Fruit fly (Drosophila melanogaster) whole organism, embryonic: ENCODE measurements around the gene ebd1.

Source experiments
- Asciz ChIP-seq: fragments of 200-800 bp; sonication (Bioruptor generic); optimal IDR thresholded peaks from 2 replicates; lab custom pipeline; 2017; ENCODE audit warnings: missing biosample characterization, mild to moderate bottlenecking, missing genetic modification characterization, missing genetic modification reagents
- Blimp-1 ChIP-seq: fragments of 200-800 bp; sonication (Bioruptor generic); optimal IDR thresholded peaks from 3 replicates; lab custom pipeline; 2018; ENCODE audit warnings: missing biosample characterization, missing genetic modification characterization, mild to moderate bottlenecking, moderate library complexity, missing genetic modification reagents
- CG10274 ChIP-seq: fragments of 200-800 bp; sonication (Bioruptor generic); optimal IDR thresholded peaks from 3 replicates; lab custom pipeline; 2017; ENCODE audit warnings: missing biosample characterization, mild to moderate bottlenecking, missing genetic modification characterization
- CG10979 ChIP-seq: fragments of 200-800 bp; sonication (Bioruptor generic); optimal IDR thresholded peaks from 2 replicates; lab custom pipeline; 2018; ENCODE audit warnings: missing biosample characterization, mild to moderate bottlenecking, missing genetic modification characterization, moderate library complexity
- CG11085 ChIP-seq: fragments of 200-800 bp; sonication (Bioruptor generic); IDR thresholded peaks from 2 replicates; pipeline ENCODE4 v1.3.6; 2022; ENCODE audit warnings: missing biosample characterization, missing genetic modification characterization
- CG11398 ChIP-seq: fragments of 200-800 bp; sonication (Bioruptor generic); optimal IDR thresholded peaks from 2 replicates; lab custom pipeline; 2016; ENCODE audit warnings: missing biosample characterization, missing genetic modification characterization
- CG11560 ChIP-seq: fragments of 200-800 bp; sonication (Bioruptor generic); IDR thresholded peaks from 3 replicates; pipeline ENCODE4 v1.3.6; 2022; ENCODE audit warnings: missing biosample characterization, missing genetic modification characterization
- CG12236 ChIP-seq: fragments of 200-800 bp; sonication (Bioruptor generic); optimal IDR thresholded peaks from 2 replicates; lab custom pipeline; 2016; ENCODE audit warnings: missing biosample characterization, missing genetic modification characterization
- CG13296 ChIP-seq: fragments of 200-800 bp; sonication (Bioruptor generic); optimal IDR thresholded peaks from 3 replicates; lab custom pipeline; 2018; ENCODE audit warnings: missing biosample characterization, mild to moderate bottlenecking, missing genetic modification characterization
- CG13424 ChIP-seq: fragments of 200-800 bp; sonication (Bioruptor generic); optimal IDR thresholded peaks from 2 replicates; lab custom pipeline; 2019; ENCODE audit warnings: missing biosample characterization, mild to moderate bottlenecking, missing genetic modification characterization, moderate library complexity
- CG13894 ChIP-seq: fragments of 200-800 bp; sonication (Bioruptor generic); optimal IDR thresholded peaks from 3 replicates; lab custom pipeline; 2018; ENCODE audit warnings: missing biosample characterization, mild to moderate bottlenecking, missing genetic modification characterization, moderate library complexity
- CG17829 ChIP-seq: fragments of 200-800 bp; optimal IDR thresholded peaks from 2 replicates; lab custom pipeline; 2019; ENCODE audit warnings: missing biosample characterization, mild to moderate bottlenecking, missing genetic modification characterization, moderate library complexity
- CG1832 ChIP-seq: fragments of 200-800 bp; sonication (Bioruptor generic); optimal IDR thresholded peaks from 2 replicates; lab custom pipeline; 2017; ENCODE audit warnings: missing biosample characterization, mild to moderate bottlenecking, missing genetic modification characterization, inconsistent platforms
- CG30403 ChIP-seq: fragments of 200-800 bp; sonication (Bioruptor generic); optimal IDR thresholded peaks from 3 replicates; lab custom pipeline; 2016; ENCODE audit warnings: missing biosample characterization, missing genetic modification characterization
- CG4820 ChIP-seq: fragments of 200-800 bp; sonication (Bioruptor generic); optimal IDR thresholded peaks from 3 replicates; lab custom pipeline; 2016; ENCODE audit warnings: missing biosample characterization, missing genetic modification characterization
- CG7556 ChIP-seq: fragments of 200-800 bp; sonication (Bioruptor generic); optimal IDR thresholded peaks from 2 replicates; lab custom pipeline; 2017; ENCODE audit warnings: missing biosample characterization, mild to moderate bottlenecking, missing genetic modification characterization
- CG9437 ChIP-seq: fragments of 200-800 bp; sonication (Bioruptor generic); optimal IDR thresholded peaks from 2 replicates; lab custom pipeline; 2018; ENCODE audit warnings: missing biosample characterization, mild to moderate bottlenecking, missing genetic modification characterization
- CG9817 ChIP-seq: fragments of 200-800 bp; sonication (Bioruptor generic); optimal IDR thresholded peaks from 2 replicates; lab custom pipeline; 2018; ENCODE audit warnings: missing biosample characterization, mild to moderate bottlenecking, missing genetic modification characterization, moderate library complexity
- Camta ChIP-seq: fragments of 200-800 bp; sonication (Bioruptor generic); optimal IDR thresholded peaks from 2 replicates; lab custom pipeline; 2016; ENCODE audit warnings: missing biosample characterization, missing genetic modification characterization
- Doc3 ChIP-seq: fragments of 200-800 bp; sonication (Bioruptor generic); IDR thresholded peaks from 3 replicates; pipeline ENCODE4 v1.3.6; 2022; ENCODE audit warnings: missing biosample characterization, missing genetic modification characterization; ENCODE audit not compliant: partially characterized antibody
- Eip74EF ChIP-seq, 2 experiments: fragments of 200-800 bp in 1 of 2; fragments of >200 bp in 1 of 2; sonication (Bioruptor generic) in 1 of 2; optimal IDR thresholded peaks; 2 replicates each; lab custom pipeline; 2017 to 2019; ENCODE audit warnings: missing biosample characterization in 2 of 2, missing genetic modification characterization in 2 of 2, mild to moderate bottlenecking in 1 of 2, moderate library complexity in 1 of 2
- Hmr ChIP-seq: fragments of 200-800 bp; sonication (Bioruptor generic); optimal IDR thresholded peaks from 3 replicates; lab custom pipeline; 2017; ENCODE audit warnings: mild to moderate bottlenecking, missing biosample characterization, missing genetic modification reagents, missing genetic modification characterization
- Hmx ChIP-seq: fragments of 200-800 bp; sonication (Bioruptor generic); optimal IDR thresholded peaks from 2 replicates; lab custom pipeline; 2016; ENCODE audit warnings: missing biosample characterization, missing genetic modification characterization
- Hr78 ChIP-seq, 2 experiments: fragments of 200-800 bp in 1 of 2; fragments of >200 bp in 1 of 2; sonication (Bioruptor generic) in 1 of 2; optimal IDR thresholded peaks; 2 replicates each; lab custom pipeline; 2017 to 2019; ENCODE audit warnings: missing biosample characterization in 2 of 2, missing genetic modification characterization in 2 of 2, mild to moderate bottlenecking in 1 of 2, moderate library complexity in 1 of 2
- Hsf ChIP-seq: fragments of 200-800 bp; sonication (Bioruptor generic); optimal IDR thresholded peaks from 3 replicates; lab custom pipeline; 2016; ENCODE audit warnings: missing biosample characterization, missing genetic modification characterization
- Mad ChIP-seq: fragments of 200-800 bp; sonication (Bioruptor generic); optimal IDR thresholded peaks from 2 replicates; lab custom pipeline; 2016; ENCODE audit warnings: missing biosample characterization, missing genetic modification characterization
- NFAT ChIP-seq: fragments of 200-800 bp; sonication (Bioruptor generic); IDR thresholded peaks from 2 replicates; pipeline ENCODE4 v1.3.6; 2022; ENCODE audit warnings: missing biosample characterization, missing genetic modification characterization
- NK7.1 ChIP-seq: fragments of 200-800 bp; sonication (Bioruptor generic); optimal IDR thresholded peaks from 3 replicates; lab custom pipeline; 2016; ENCODE audit warnings: missing biosample characterization, missing genetic modification characterization
- NfI ChIP-seq: fragments of 200-800 bp; sonication (Bioruptor generic); optimal IDR thresholded peaks from 3 replicates; lab custom pipeline; 2018; ENCODE audit warnings: missing biosample characterization, mild to moderate bottlenecking, missing genetic modification characterization, moderate library complexity
- Optix ChIP-seq: fragments of 200-800 bp; sonication (Bioruptor generic); IDR thresholded peaks from 3 replicates; pipeline ENCODE4 v1.3.6; 2022; ENCODE audit warnings: missing biosample characterization, missing genetic modification characterization
- Sin3A ChIP-seq: fragments of >200 bp; optimal IDR thresholded peaks from 2 replicates; lab custom pipeline; 2018
- aop ChIP-seq: fragments of 200-800 bp; sonication (Bioruptor generic); IDR thresholded peaks from 2 replicates; pipeline ENCODE4 v1.3.6; 2022; ENCODE audit warnings: missing biosample characterization, missing genetic modification characterization
- caup ChIP-seq: fragments of 200-800 bp; sonication (Bioruptor generic); optimal IDR thresholded peaks from 3 replicates; lab custom pipeline; 2017; ENCODE audit warnings: missing biosample characterization, mild to moderate bottlenecking, missing genetic modification characterization, moderate library complexity; ENCODE audit not compliant: severe bottlenecking
- chm ChIP-seq: fragments of 200-800 bp; sonication (Bioruptor generic); IDR thresholded peaks from 2 replicates; pipeline ENCODE4 v1.3.6; 2022; ENCODE audit warnings: missing biosample characterization, missing genetic modification characterization
- crc ChIP-seq: fragments of 200-800 bp; sonication (Bioruptor generic); optimal IDR thresholded peaks from 2 replicates; lab custom pipeline; 2016; ENCODE audit warnings: missing biosample characterization, missing genetic modification characterization
- disco-r ChIP-seq: fragments of 200-800 bp; sonication (Bioruptor generic); optimal IDR thresholded peaks from 2 replicates; lab custom pipeline; 2016; ENCODE audit warnings: missing biosample characterization, missing genetic modification characterization
- en ChIP-seq: fragments of 200-800 bp; sonication (Bioruptor generic); optimal IDR thresholded peaks from 2 replicates; lab custom pipeline; 2016; ENCODE audit warnings: missing biosample characterization, missing genetic modification characterization
- eyg ChIP-seq: fragments of 200-800 bp; sonication (Bioruptor generic); optimal IDR thresholded peaks from 3 replicates; lab custom pipeline; 2016; ENCODE audit warnings: missing biosample characterization, missing genetic modification characterization
- gcm2 ChIP-seq: fragments of 200-800 bp; sonication (Bioruptor generic); optimal IDR thresholded peaks from 2 replicates; lab custom pipeline; 2016; ENCODE audit warnings: missing biosample characterization, missing genetic modification characterization
- lola ChIP-seq, 3 experiments: fragments of >200 bp in 2 of 3; fragments of 200-800 bp in 1 of 3; sonication (Bioruptor generic) in 1 of 3; optimal IDR thresholded peaks; 2 replicates each; lab custom pipeline; 2017 to 2019; ENCODE audit warnings: missing biosample characterization in 3 of 3, missing genetic modification characterization in 3 of 3, mild to moderate bottlenecking in 1 of 3, moderate library complexity in 1 of 3
- maf-S ChIP-seq: fragments of 200-800 bp; sonication (Bioruptor generic); optimal IDR thresholded peaks from 2 replicates; lab custom pipeline; 2016; ENCODE audit warnings: missing biosample characterization, missing genetic modification characterization
- prd ChIP-seq, 3 experiments: fragments of >200 bp in 2 of 3; fragments of 200-800 bp in 1 of 3; sonication (Bioruptor generic) in 1 of 3; optimal IDR thresholded peaks in 2 of 3; IDR thresholded peaks in 1 of 3; 2 replicates in 2 of 3; 3 replicates in 1 of 3; pipeline versions ENCODE4 v1.3.6 to Lab custom; 2017 to 2022; ENCODE audit warnings: missing biosample characterization in 1 of 3, missing genetic modification characterization in 1 of 3
- pros ChIP-seq: fragments of 200-800 bp; sonication (Bioruptor generic); optimal IDR thresholded peaks from 3 replicates; lab custom pipeline; 2019; ENCODE audit warnings: missing biosample characterization, mild to moderate bottlenecking, missing genetic modification characterization, moderate library complexity
- ranshi ChIP-seq: fragments of 200-800 bp; sonication (Bioruptor generic); IDR thresholded peaks from 2 replicates; pipeline ENCODE4 v1.3.6; 2022; ENCODE audit warnings: missing biosample characterization, missing genetic modification characterization
- sima ChIP-seq: fragments of 200-800 bp; sonication (Bioruptor generic); optimal IDR thresholded peaks from 2 replicates; lab custom pipeline; 2016; ENCODE audit warnings: missing biosample characterization, missing genetic modification characterization
- stwl ChIP-seq: fragments of 200-800 bp; sonication (Bioruptor generic); optimal IDR thresholded peaks from 3 replicates; lab custom pipeline; 2018; ENCODE audit warnings: missing biosample characterization, mild to moderate bottlenecking, missing genetic modification characterization, moderate library complexity
- yki ChIP-seq: fragments of >200 bp; optimal IDR thresholded peaks from 3 replicates; lab custom pipeline; 2018
- zen2 ChIP-seq: fragments of 200-800 bp; sonication (Bioruptor generic); IDR thresholded peaks from 3 replicates; pipeline ENCODE4 v1.3.6; 2022; ENCODE audit warnings: missing biosample characterization, missing genetic modification characterization; ENCODE audit not compliant: partially characterized antibody
- zf30C ChIP-seq: fragments of 200-800 bp; sonication (Bioruptor generic); optimal IDR thresholded peaks from 3 replicates; lab custom pipeline; 2018; ENCODE audit warnings: missing biosample characterization, mild to moderate bottlenecking, missing genetic modification characterization

Gene ebd1

dm6 chr3L:635529-635928, 49.8 kb downstream of the ebd1 start (continued):
- TF ChIP-seq CG13296 (GFP tag; lab: Kevin White, UChicago) (no peak), CG11560 (tag; lab: Robert Waterston, UW) (no peak)

DNA sequence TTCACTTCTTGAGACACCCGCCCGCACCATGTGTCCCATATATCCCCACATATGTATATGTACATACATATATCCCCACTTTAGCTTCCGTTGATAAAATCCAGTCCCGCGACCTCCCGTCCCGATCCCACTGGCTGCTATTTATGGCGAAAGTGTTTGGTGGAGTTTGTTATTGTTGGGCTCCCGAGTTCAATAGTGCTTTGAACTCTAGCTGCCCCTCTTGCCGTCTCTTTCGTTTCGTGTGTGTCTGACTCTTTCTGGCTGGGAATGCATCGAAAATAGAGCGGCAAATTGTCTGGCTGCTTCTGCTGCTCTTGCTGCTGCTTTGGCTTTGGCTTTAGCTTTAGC, 50.4 kb downstream of the ebd1 start:
- no peak for TF ChIP-seq en
- TF ChIP-seq Camta (GFP tag; lab: Kevin White, UChicago), result no peak
- TF ChIP-seq CG13424 (tag; lab: Kevin White, UChicago), result no peak
- TF ChIP-seq CG9437 (GFP tag; lab: Kevin White, UChicago), result no peak
- no peak for TF ChIP-seq CG11085 (GFP tag; lab: Robert Waterston, UW)
- TF ChIP-seq NK7.1 (GFP tag; lab: Kevin White, UChicago), result no peak
- peak; percentile 85 for TF ChIP-seq Blimp-1 (GFP tag; lab: Kevin White, UChicago)
- no peak for TF ChIP-seq Hmr
- TF ChIP-seq prd (optimal IDR thresholded peaks at IDR 0.05; lab: Kevin White, UChicago), result no peak
- TF ChIP-seq prd (GFP tag; IDR thresholded peaks at IDR 0.05; lab: Robert Waterston, UW), result no peak
- TF ChIP-seq disco-r, result no peak
- no peak for TF ChIP-seq CG13296 (GFP tag; lab: Kevin White, UChicago)
- TF ChIP-seq ranshi, result no peak
- TF ChIP-seq aop (GFP tag; lab: Robert Waterston, UW), result 0 out of 2 replicates have a peak, but pooled peaks have one; percentile 2
- peak in 1 of 2 experiments; percentile 96 for TF ChIP-seq Hr78 (GFP tag; optimal IDR thresholded peaks at IDR 0.05; lab: Kevin White, UChicago)
- TF ChIP-seq yki (lab: Kevin White, UChicago), result no peak
- TF ChIP-seq NfI, result no peak
- no peak for TF ChIP-seq Optix (GFP tag; lab: Robert Waterston, UW)
- no peak for TF ChIP-seq lola (GFP tag; optimal IDR thresholded peaks at IDR 0.05; lab: Kevin White, UChicago)
- no peak for TF ChIP-seq Hsf (GFP tag; lab: Kevin White, UChicago)
- no peak for TF ChIP-seq CG10274 (GFP tag; lab: Kevin White, UChicago)
- TF ChIP-seq CG10979 (tag; lab: Kevin White, UChicago), result no peak
- TF ChIP-seq crc (GFP tag; lab: Kevin White, UChicago), result no peak
- no peak for TF ChIP-seq eyg (GFP tag; lab: Kevin White, UChicago)
- peak; percentile 17 for TF ChIP-seq pros (GFP tag; lab: Kevin White, UChicago)
- no peak for TF ChIP-seq CG30403
- TF ChIP-seq gcm2, result no peak
- TF ChIP-seq Hmx, result no peak
- TF ChIP-seq CG4820 (GFP tag; lab: Kevin White, UChicago), result no peak
- no peak for TF ChIP-seq stwl
- TF ChIP-seq NFAT, result no peak
- TF ChIP-seq CG13894 (tag; lab: Kevin White, UChicago), result no peak
- TF ChIP-seq CG7556, result peak; percentile 32
- TF ChIP-seq zen2 (GFP tag; lab: Robert Waterston, UW), result no peak
- TF ChIP-seq Mad, result no peak
- peak in 1 of 2 experiments; percentile 16 for TF ChIP-seq Eip74EF (GFP tag; optimal IDR thresholded peaks at IDR 0.05; lab: Kevin White, UChicago)
- no peak for TF ChIP-seq Asciz (GFP tag; lab: Kevin White, UChicago)
- TF ChIP-seq CG9817 (tag; lab: Kevin White, UChicago), result no peak
- TF ChIP-seq zf30C, result no peak
- TF ChIP-seq sima, result no peak
- no peak for TF ChIP-seq Doc3 (GFP tag; lab: Robert Waterston, UW)
- no peak for TF ChIP-seq Sin3A (lab: Kevin White, UChicago)
- no peak for TF ChIP-seq maf-S (GFP tag; lab: Kevin White, UChicago)
- no peak for TF ChIP-seq CG11398 (GFP tag; lab: Kevin White, UChicago)
- TF ChIP-seq caup (GFP tag; lab: Kevin White, UChicago), result no peak
- no peak for TF ChIP-seq CG12236 (GFP tag; lab: Kevin White, UChicago)
- no peak; the same call in 1 of the 2 replicates for TF ChIP-seq chm (GFP tag; lab: Robert Waterston, UW)
- no peak for TF ChIP-seq CG17829 (tag; lab: Kevin White, UChicago)
- peak; percentile 54 for TF ChIP-seq CG1832 (GFP tag; lab: Kevin White, UChicago)
